Worm (Caenorhabditis elegans) whole organism, L2 larva: ENCODE measurements around the gene Y46G5A.8.

Source experiments
- C34F6.9 ChIP-seq: fragments of 150-350 bp; optimal IDR thresholded peaks from 2 replicates; lab custom pipeline; 2014; ENCODE audit warnings: missing biosample characterization, missing genetic modification characterization
- Y55F3AM.14 ChIP-seq: fragments of 200-800 bp; sonication (Bioruptor generic); optimal IDR thresholded peaks from 2 replicates; lab custom pipeline; 2018; ENCODE audit warnings: mild to moderate bottlenecking, missing genetic modification characterization, missing compliant biosample characterization
- ZK546.5 ChIP-seq: sonication (generic microtip); optimal IDR thresholded peaks from 2 replicates; lab custom pipeline; 2017; ENCODE audit warnings: missing biosample characterization, missing genetic modification characterization
- aly-2 ChIP-seq: fragments of 150-350 bp; optimal IDR thresholded peaks from 2 replicates; lab custom pipeline; 2014; ENCODE audit warnings: missing biosample characterization, missing genetic modification characterization
- ama-1 ChIP-seq: fragments of 150-350 bp; optimal IDR thresholded peaks from 2 replicates; lab custom pipeline; 2018; ENCODE audit warnings: inconsistent platforms
- ceh-82 ChIP-seq: fragments of 150-350 bp; optimal IDR thresholded peaks from 2 replicates; lab custom pipeline; 2014; ENCODE audit warnings: missing biosample characterization, missing genetic modification characterization
- crh-2 ChIP-seq: sonication (generic microtip); optimal IDR thresholded peaks from 2 replicates; lab custom pipeline; 2017; ENCODE audit warnings: missing biosample characterization, missing genetic modification characterization
- egl-27 ChIP-seq: sonication (generic microtip); optimal IDR thresholded peaks from 3 replicates; lab custom pipeline; 2017; ENCODE audit warnings: missing biosample characterization, missing genetic modification reagents, missing genetic modification characterization
- elt-3 ChIP-seq: sonication (generic microtip); optimal IDR thresholded peaks from 2 replicates; lab custom pipeline; 2017; ENCODE audit warnings: missing biosample characterization, missing genetic modification characterization
- fos-1 ChIP-seq: fragments of 150-350 bp; optimal IDR thresholded peaks from 2 replicates; lab custom pipeline; 2014; ENCODE audit warnings: missing biosample characterization, missing genetic modification characterization
- lin-11 ChIP-seq: fragments of 150-350 bp; sonication (generic microtip); optimal IDR thresholded peaks from 2 replicates; lab custom pipeline; 2014; ENCODE audit warnings: missing biosample characterization, missing genetic modification characterization, inconsistent platforms, mixed read lengths
- lin-13 ChIP-seq: fragments of 150-350 bp; optimal IDR thresholded peaks from 2 replicates; lab custom pipeline; 2014; ENCODE audit warnings: missing biosample characterization, missing genetic modification reagents, missing genetic modification characterization
- lin-39 ChIP-seq: fragments of 150-350 bp; optimal IDR thresholded peaks from 2 replicates; lab custom pipeline; 2014; ENCODE audit warnings: missing biosample characterization, missing genetic modification reagents, missing genetic modification characterization
- lsy-2 ChIP-seq, 2 experiments: fragments of 150-350 bp in 1 of 2; sonication (generic microtip) in 1 of 2; optimal IDR thresholded peaks; 2 replicates each; lab custom pipeline; 2014 to 2017; ENCODE audit warnings: missing biosample characterization in 2 of 2, missing genetic modification characterization in 2 of 2
- mbf-1 ChIP-seq: sonication (generic microtip); optimal IDR thresholded peaks from 2 replicates; lab custom pipeline; 2017; ENCODE audit warnings: missing biosample characterization, missing genetic modification characterization
- nhr-11 ChIP-seq: fragments of 150-350 bp; optimal IDR thresholded peaks from 2 replicates; lab custom pipeline; 2014; ENCODE audit warnings: missing biosample characterization, missing genetic modification characterization
- nhr-12 ChIP-seq: fragments of 150-350 bp; optimal IDR thresholded peaks from 2 replicates; lab custom pipeline; 2014; ENCODE audit warnings: missing biosample characterization, missing genetic modification characterization
- nhr-129 ChIP-seq: fragments of 150-350 bp; optimal IDR thresholded peaks from 2 replicates; lab custom pipeline; 2014; ENCODE audit warnings: missing biosample characterization, missing genetic modification characterization
- nhr-21 ChIP-seq: fragments of 150-350 bp; optimal IDR thresholded peaks from 2 replicates; lab custom pipeline; 2014; ENCODE audit warnings: missing biosample characterization, missing genetic modification characterization
- nhr-23 ChIP-seq: fragments of 150-350 bp; optimal IDR thresholded peaks from 2 replicates; lab custom pipeline; 2014; ENCODE audit warnings: missing biosample characterization, missing genetic modification reagents, missing genetic modification characterization
- nhr-237 ChIP-seq: fragments of 150-350 bp; optimal IDR thresholded peaks from 2 replicates; lab custom pipeline; 2014; ENCODE audit warnings: missing biosample characterization, missing genetic modification characterization
- nhr-25 ChIP-seq: fragments of 150-350 bp; sonication (generic microtip); optimal IDR thresholded peaks from 3 replicates; lab custom pipeline; 2014; ENCODE audit warnings: missing biosample characterization, missing genetic modification characterization
- nhr-77 ChIP-seq: fragments of 150-350 bp; optimal IDR thresholded peaks from 2 replicates; lab custom pipeline; 2014; ENCODE audit warnings: missing biosample characterization, missing genetic modification characterization
- peb-1 ChIP-seq: fragments of 150-350 bp; optimal IDR thresholded peaks from 2 replicates; lab custom pipeline; 2014; ENCODE audit warnings: missing biosample characterization, missing genetic modification characterization
- skn-1 ChIP-seq: sonication (generic microtip); optimal IDR thresholded peaks from 2 replicates; lab custom pipeline; 2017; ENCODE audit warnings: missing biosample characterization, missing genetic modification characterization
- sma-3 ChIP-seq: sonication (generic microtip); optimal IDR thresholded peaks from 2 replicates; lab custom pipeline; 2016; ENCODE audit warnings: missing genetic modification reagents, missing genetic modification characterization, missing compliant biosample characterization
- unc-39 ChIP-seq: fragments of 150-350 bp; optimal IDR thresholded peaks from 2 replicates; lab custom pipeline; 2014; ENCODE audit warnings: missing biosample characterization, missing genetic modification characterization
- unc-55 ChIP-seq: fragments of 150-350 bp; sonication (generic microtip); optimal IDR thresholded peaks from 3 replicates; lab custom pipeline; 2014; ENCODE audit warnings: missing biosample characterization, missing genetic modification reagents, missing genetic modification characterization
- unc-62 ChIP-seq: fragments of 150-350 bp; optimal IDR thresholded peaks from 2 replicates; lab custom pipeline; 2014; ENCODE audit warnings: missing biosample characterization, missing genetic modification reagents, missing genetic modification characterization
- zag-1 ChIP-seq: fragments of 150-350 bp; optimal IDR thresholded peaks from 2 replicates; lab custom pipeline; 2014; ENCODE audit warnings: missing biosample characterization, missing genetic modification characterization
- ztf-1 ChIP-seq: fragments of 200-800 bp; sonication (Bioruptor generic); conservative IDR thresholded peaks from 2 replicates; pipeline ENCODE4 v1.3.6; 2022; ENCODE audit warnings: missing genetic modification characterization, missing compliant biosample characterization
- ztf-11 ChIP-seq: sonication (generic microtip); optimal IDR thresholded peaks from 2 replicates; lab custom pipeline; 2017; ENCODE audit warnings: missing biosample characterization, missing genetic modification characterization
- ztf-4 ChIP-seq: fragments of 150-350 bp; optimal IDR thresholded peaks from 2 replicates; lab custom pipeline; 2014; ENCODE audit warnings: missing biosample characterization, missing genetic modification characterization

Y46G5A.8 gene

DNA sequence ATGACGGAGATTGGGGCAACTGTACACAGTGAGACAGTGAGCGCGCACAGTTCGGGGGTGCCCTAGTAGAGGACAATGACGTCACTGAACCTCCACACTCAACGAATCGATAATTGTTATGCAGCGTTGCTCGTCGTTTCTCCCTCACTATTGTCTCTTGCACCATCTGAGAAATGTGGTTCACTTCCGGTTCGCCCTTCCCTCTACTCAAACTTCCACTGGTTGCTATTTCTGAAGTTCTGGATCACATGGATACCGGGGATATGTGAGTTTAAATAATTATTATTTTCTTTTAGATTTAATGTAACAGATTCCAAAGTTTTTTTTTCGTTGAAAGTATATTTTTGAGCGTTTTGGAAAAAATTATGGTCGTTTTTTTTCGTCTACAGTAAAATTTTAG is at the start of gene Y46G5A.8, which contains the start of gene Y46G5A.7:
TSS of gene Y46G5A.8 (plus strand) at position 159 of the 400 bp plus-strand sequence.
TSS of gene Y46G5A.7 (minus strand) at position 153 of the 400 bp plus-strand sequence.
- TF ChIP-seq ztf-11 (tag; lab: Kevin White, UChicago) (no peak), ceh-82 (no peak), sma-3 (no peak), C34F6.9 (tag; lab: Kevin White, UChicago) (no peak), egl-27 (tag; lab: Kevin White, UChicago) (no peak), lin-13 (GFP tag; lab: Kevin White, UChicago) (no peak), skn-1 (tag; lab: Kevin White, UChicago) (no peak), mbf-1 (tag; lab: Kevin White, UChicago) (no peak), ztf-1 (GFP tag; lab: Robert Waterston, UW) (no peak), lin-39 (no peak), nhr-25 (tag; lab: Kevin White, UChicago) (no peak), unc-62 (GFP tag; lab: Kevin White, UChicago) (no peak), lsy-2 (tag; optimal IDR thresholded peaks at IDR 0.05; lab: Kevin White, UChicago) (no peak)

DNA sequence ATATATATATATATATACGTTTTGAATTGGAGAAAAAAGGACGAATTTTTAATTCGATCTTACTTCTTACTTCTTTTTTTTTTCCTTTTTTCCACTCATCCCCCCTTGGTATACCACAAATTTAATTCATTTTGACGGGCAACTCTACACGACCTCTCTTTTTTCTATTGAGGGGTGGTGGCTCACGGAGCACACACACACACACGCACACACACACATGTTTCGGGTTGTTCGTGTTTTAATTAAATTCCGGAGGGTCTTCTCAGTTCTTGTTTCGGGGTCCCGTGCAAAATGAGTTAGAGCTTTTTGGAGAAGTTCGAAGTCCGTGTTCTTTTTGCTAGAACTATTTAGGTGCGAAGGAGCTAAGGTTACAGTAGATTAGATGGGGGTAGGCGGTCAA is 44.6 kb upstream of the Y46G5A.8 start:
- TF ChIP-seq zag-1 (tag; lab: Kevin White, UChicago) (peak; percentile 5), crh-2 (tag; lab: Kevin White, UChicago) (no peak)

DNA sequence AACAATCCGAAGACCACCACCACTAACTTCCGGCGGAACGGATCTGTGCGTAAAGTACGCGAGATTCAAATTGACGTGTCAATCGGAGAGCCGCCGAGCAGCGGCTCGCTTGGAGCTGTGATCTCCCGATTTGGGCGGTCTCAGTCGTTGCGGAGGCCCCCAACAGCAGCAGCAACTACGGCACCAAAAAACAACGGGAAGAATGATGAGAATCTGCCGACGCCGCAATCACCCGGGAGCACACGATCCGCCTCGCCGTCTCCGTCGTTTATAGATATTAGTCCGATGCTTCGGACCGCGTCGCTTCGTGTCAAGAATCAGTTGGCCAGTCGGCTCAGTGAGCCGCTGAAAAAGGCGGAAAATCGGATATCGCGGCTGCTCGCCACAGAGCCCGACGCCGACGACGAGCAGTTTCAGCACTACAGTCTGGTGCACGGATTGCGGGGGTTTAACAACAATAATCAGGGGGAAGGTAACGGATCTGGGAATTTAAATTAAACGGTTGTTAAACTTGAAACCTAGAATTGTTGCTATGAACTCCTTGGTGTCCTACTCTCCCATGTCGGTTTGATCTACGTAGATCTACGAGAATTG is 40.3 kb upstream of the Y46G5A.8 start:
- TF ChIP-seq lin-39 = no peak
- no peak for TF ChIP-seq lsy-2 (tag; optimal IDR thresholded peaks at IDR 0.05; lab: Kevin White, UChicago)
- TF ChIP-seq nhr-12 (tag; lab: Kevin White, UChicago) = no peak
- TF ChIP-seq ceh-82 = no peak
- TF ChIP-seq ztf-4 (tag; lab: Kevin White, UChicago) = no peak

DNA sequence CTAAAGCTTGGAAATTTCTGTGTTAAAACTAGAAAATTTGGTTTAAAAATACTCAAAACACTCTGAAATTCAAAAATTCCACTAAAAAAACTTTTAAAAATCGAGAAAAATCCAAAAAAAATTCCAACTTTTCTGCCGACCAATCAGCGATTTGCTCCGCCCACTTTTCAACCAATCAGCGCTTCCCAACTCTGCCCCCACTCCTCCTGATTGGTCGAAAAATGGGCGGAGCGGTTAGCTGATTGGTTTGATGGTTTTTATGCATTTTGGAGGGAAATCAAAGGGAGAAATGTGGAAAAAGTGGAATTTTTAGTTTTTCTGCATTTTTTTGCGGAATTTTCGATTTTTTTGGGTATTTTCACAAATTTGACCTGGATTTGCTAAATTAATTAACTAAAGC is 34.1 kb upstream of the Y46G5A.8 start:
- TF ChIP-seq ztf-1 (GFP tag; lab: Robert Waterston, UW) (no peak), peb-1 (no peak), lin-39 (no peak), crh-2 (tag; lab: Kevin White, UChicago) (no peak), ZK546.5 (no peak), fos-1 (tag; lab: Kevin White, UChicago) (no peak), lin-11 (no peak), nhr-23 (no peak), nhr-11 (tag; lab: Kevin White, UChicago) (no peak), egl-27 (tag; lab: Kevin White, UChicago) (no peak), nhr-237 (no peak), unc-39 (tag; lab: Kevin White, UChicago) (no peak), Y55F3AM.14 (GFP tag; lab: Kevin White, UChicago) (no peak), ama-1 (lab: Kevin White, UChicago) (no peak), nhr-77 (tag; lab: Kevin White, UChicago) (no peak), elt-3 (tag; lab: Kevin White, UChicago) (no peak), aly-2 (tag; lab: Kevin White, UChicago) (no peak)

DNA sequence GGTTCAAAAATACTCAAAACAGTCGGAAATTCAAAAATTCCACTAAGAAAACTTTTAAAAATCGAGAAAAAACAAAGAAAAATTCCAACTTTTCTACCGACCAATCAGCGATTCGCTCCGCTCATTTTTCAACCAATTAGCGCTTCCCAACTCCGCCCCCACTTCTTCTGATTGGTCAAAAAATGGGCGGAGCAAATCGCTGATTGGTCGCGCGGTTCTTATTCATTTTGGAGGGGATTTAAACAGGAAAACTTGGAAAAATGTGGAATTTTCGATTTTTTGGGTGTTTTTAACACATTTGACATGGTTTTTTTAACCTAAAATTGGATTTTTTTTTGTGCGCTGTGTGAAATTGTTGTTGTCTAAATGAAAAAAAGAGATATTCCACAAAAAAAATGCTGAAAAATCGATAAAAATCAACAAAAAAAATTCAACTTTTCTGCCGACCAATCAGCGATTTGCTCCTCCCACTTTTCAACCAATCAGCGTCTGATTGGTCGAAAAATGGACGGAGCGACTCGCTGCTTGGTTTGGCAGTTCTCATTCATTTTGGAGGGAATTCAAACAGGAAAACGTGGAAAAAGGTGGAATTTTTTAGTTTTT is 33.4 kb upstream of the Y46G5A.8 start:
- TF ChIP-seq ama-1 (lab: Kevin White, UChicago) (no peak), peb-1 (no peak), unc-55 (GFP tag; lab: Kevin White, UChicago) (no peak), egl-27 (tag; lab: Kevin White, UChicago) (no peak), mbf-1 (tag; lab: Kevin White, UChicago) (no peak), nhr-129 (tag; lab: Kevin White, UChicago) (no peak), skn-1 (tag; lab: Kevin White, UChicago) (no peak), nhr-12 (tag; lab: Kevin White, UChicago) (no peak), lin-13 (GFP tag; lab: Kevin White, UChicago) (no peak), crh-2 (tag; lab: Kevin White, UChicago) (no peak), ztf-4 (tag; lab: Kevin White, UChicago) (no peak), lsy-2 (tag; optimal IDR thresholded peaks at IDR 0.05; lab: Kevin White, UChicago) (no peak), C34F6.9 (tag; lab: Kevin White, UChicago) (no peak), unc-62 (GFP tag; lab: Kevin White, UChicago) (no peak), nhr-21 (no peak), lin-11 (no peak), ztf-1 (GFP tag; lab: Robert Waterston, UW) (no peak)
